Fruit fly (Drosophila melanogaster) whole organism, pupa: ENCODE data around the gene CG8813.

Experiments
- CG10348 ChIP-seq: fragments of 200-800 bp; sonication (Bioruptor generic); IDR thresholded peaks from 2 replicates; pipeline ENCODE4 v1.3.6; 2022; ENCODE audit warnings: missing biosample characterization, missing genetic modification characterization
- CG12605 ChIP-seq: fragments of 200-800 bp; sonication (Bioruptor generic); IDR thresholded peaks from 2 replicates; pipeline ENCODE4 v1.3.6; 2022; ENCODE audit warnings: missing biosample characterization, missing genetic modification characterization
- CG13204 ChIP-seq: fragments of 200-800 bp; sonication (Bioruptor generic); optimal IDR thresholded peaks from 2 replicates; lab custom pipeline; 2018; ENCODE audit warnings: missing biosample characterization, mild to moderate bottlenecking, missing genetic modification characterization, moderate library complexity
- CG14655 ChIP-seq: fragments of 200-800 bp; sonication (Bioruptor generic); optimal IDR thresholded peaks from 3 replicates; lab custom pipeline; 2017; ENCODE audit warnings: mild to moderate bottlenecking, missing biosample characterization, missing genetic modification reagents, missing genetic modification characterization
- CG15710 ChIP-seq: fragments of 200-800 bp; sonication (Bioruptor generic); optimal IDR thresholded peaks from 2 replicates; lab custom pipeline; 2018; ENCODE audit warnings: missing biosample characterization, mild to moderate bottlenecking, missing genetic modification characterization, moderate library complexity
- CG17806 ChIP-seq: fragments of 200-800 bp; sonication (Bioruptor generic); optimal IDR thresholded peaks from 2 replicates; lab custom pipeline; 2018; ENCODE audit warnings: missing biosample characterization, mild to moderate bottlenecking, missing genetic modification characterization, moderate library complexity
- CG32121 ChIP-seq: fragments of 200-800 bp; sonication (Bioruptor generic); IDR thresholded peaks from 2 replicates; pipeline ENCODE4 v1.3.6; 2022; ENCODE audit warnings: missing biosample characterization, missing genetic modification characterization
- CG34367 ChIP-seq: fragments of 200-800 bp; sonication (Bioruptor generic); optimal IDR thresholded peaks from 2 replicates; lab custom pipeline; 2018; ENCODE audit warnings: missing biosample characterization, mild to moderate bottlenecking, missing genetic modification characterization
- CG4496 ChIP-seq: fragments of 200-800 bp; sonication (Bioruptor generic); IDR thresholded peaks from 3 replicates; pipeline ENCODE4 v1.3.6; 2022; ENCODE audit warnings: missing biosample characterization, missing genetic modification characterization
- CG8159 ChIP-seq: fragments of 200-800 bp; sonication (Bioruptor generic); optimal IDR thresholded peaks from 3 replicates; lab custom pipeline; 2018; ENCODE audit warnings: missing biosample characterization, mild to moderate bottlenecking, missing genetic modification characterization, moderate library complexity
- CG8301 ChIP-seq: fragments of 200-800 bp; sonication (Bioruptor generic); optimal IDR thresholded peaks from 2 replicates; lab custom pipeline; 2018; ENCODE audit warnings: missing biosample characterization, mild to moderate bottlenecking, missing genetic modification characterization
- CG9948 ChIP-seq: fragments of 200-800 bp; sonication (Bioruptor generic); optimal IDR thresholded peaks from 2 replicates; lab custom pipeline; 2018; ENCODE audit warnings: missing biosample characterization, mild to moderate bottlenecking, missing genetic modification characterization, moderate library complexity
- D1 ChIP-seq: fragments of 200-800 bp; sonication (Bioruptor generic); optimal IDR thresholded peaks from 2 replicates; lab custom pipeline; 2018; ENCODE audit warnings: missing biosample characterization, mild to moderate bottlenecking, missing genetic modification characterization, moderate library complexity
- EcR ChIP-seq: fragments of 200-800 bp; sonication (Bioruptor generic); optimal IDR thresholded peaks from 3 replicates; lab custom pipeline; 2019; ENCODE audit warnings: missing biosample characterization, missing genetic modification characterization, mild to moderate bottlenecking, moderate library complexity, missing genetic modification reagents
- Ets98B ChIP-seq: fragments of 200-800 bp; sonication (Bioruptor generic); IDR thresholded peaks from 2 replicates; pipeline ENCODE4 v1.3.6; 2022; ENCODE audit warnings: missing biosample characterization, missing genetic modification characterization
- Pif1A ChIP-seq: fragments of 200-800 bp; sonication (Bioruptor generic); optimal IDR thresholded peaks from 3 replicates; lab custom pipeline; 2016; ENCODE audit warnings: missing biosample characterization, missing genetic modification characterization
- Pif1B ChIP-seq: fragments of 200-800 bp; sonication (Bioruptor generic); optimal IDR thresholded peaks from 3 replicates; lab custom pipeline; 2016; ENCODE audit warnings: missing biosample characterization, missing genetic modification characterization
- Snoo ChIP-seq: fragments of 200-800 bp; sonication (Bioruptor generic); optimal IDR thresholded peaks from 3 replicates; lab custom pipeline; 2017; ENCODE audit warnings: missing biosample characterization, mild to moderate bottlenecking, missing genetic modification characterization, inconsistent platforms
- fd96Ca ChIP-seq: fragments of 200-800 bp; sonication (Bioruptor generic); IDR thresholded peaks from 3 replicates; pipeline ENCODE4 v1.3.6; 2022; ENCODE audit warnings: missing biosample characterization, missing genetic modification characterization
- gl ChIP-seq: fragments of 200-800 bp; sonication (Bioruptor generic); optimal IDR thresholded peaks from 2 replicates; lab custom pipeline; 2018; ENCODE audit warnings: missing biosample characterization, mild to moderate bottlenecking, missing genetic modification characterization
- rn ChIP-seq: fragments of 200-800 bp; sonication (Bioruptor generic); IDR thresholded peaks from 2 replicates; pipeline ENCODE4 v1.3.6; 2022; ENCODE audit warnings: missing biosample characterization, missing genetic modification characterization

CG8813 gene

DNA sequence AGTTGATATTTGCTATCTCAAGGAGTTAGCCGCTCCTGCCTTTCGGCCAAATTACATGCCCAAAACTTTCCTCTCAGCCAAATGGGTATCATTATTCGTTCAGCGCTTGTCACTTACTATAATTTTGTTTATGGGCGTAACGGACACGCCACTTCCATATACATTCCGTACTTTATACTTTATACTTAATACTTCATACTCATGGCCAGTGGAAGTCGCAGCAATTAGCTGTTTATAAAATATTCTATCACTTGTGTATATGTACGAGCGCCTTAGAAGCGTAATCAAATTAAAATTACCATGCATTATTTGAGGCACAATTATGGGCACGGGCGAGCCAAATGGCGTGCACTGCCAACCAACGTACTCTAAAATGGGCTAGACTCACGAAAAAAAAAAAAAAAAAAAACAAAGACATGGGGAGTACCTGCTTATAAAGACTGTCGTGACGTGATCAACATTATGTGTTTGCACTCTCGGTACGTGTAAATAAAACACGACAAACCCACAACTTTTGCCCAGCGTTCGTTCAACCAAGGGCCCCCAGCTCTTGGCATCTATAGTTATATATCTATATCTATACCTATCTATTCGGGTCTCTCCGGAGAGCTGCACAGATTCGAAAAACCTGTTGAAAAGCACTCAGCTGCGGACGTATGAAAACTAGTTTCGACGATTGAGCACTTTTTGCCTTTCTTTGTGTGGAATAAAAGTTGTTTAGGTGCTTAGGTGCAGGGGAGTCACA is 8.1 kb upstream of the CG8813 start:
- TF ChIP-seq rn = no peak
- TF ChIP-seq D1 (tag; lab: Kevin White, UChicago) = no peak
- TF ChIP-seq CG14655 (GFP tag; lab: Kevin White, UChicago) = no peak
- peak; percentile 25; the same call in 1 of the 3 replicates for TF ChIP-seq fd96Ca (GFP tag; lab: Robert Waterston, UW)
- TF ChIP-seq EcR (GFP tag; lab: Kevin White, UChicago) = peak; percentile 92
- 0 out of 2 replicates have a peak, but pooled peaks have one; percentile 31 for TF ChIP-seq CG32121 (GFP tag; lab: Robert Waterston, UW)
- TF ChIP-seq, all 21 proteins: peak for 3

DNA sequence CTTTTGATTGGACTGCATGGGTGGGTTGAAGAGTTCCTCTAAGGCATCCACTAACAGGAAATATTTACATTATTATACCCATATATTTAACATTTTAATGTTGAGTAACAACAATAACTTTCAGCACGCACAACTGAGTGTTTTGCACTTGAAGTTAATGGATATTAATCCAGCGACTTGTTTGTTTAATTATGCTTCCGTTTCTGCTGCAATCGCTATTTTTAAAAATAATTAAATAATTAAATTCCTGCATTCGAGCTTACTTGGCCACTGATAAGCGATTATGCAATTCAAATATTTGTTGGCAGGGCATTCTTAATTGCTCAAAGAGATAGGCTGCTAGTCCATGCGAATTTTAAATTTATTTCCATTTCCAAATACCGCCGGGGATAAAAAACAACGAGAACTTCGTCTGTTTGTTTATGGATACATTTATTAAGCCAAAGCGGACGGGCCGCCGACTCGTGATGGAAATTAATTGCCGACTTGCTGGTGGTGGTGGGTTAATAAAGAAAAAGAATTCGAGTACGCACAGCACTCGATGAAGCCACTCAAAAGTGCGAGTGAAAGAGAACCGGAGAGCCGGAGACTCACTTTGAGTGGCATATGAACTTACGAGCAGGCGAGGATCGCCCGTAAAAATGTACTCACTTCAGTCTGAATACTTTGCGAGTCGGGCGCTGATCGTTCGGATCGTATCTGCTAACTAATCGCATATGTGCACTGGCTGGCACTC is 7.4 kb upstream of the CG8813 start:
- peak; percentile 20 for TF ChIP-seq EcR (GFP tag; lab: Kevin White, UChicago)
- TF ChIP-seq CG12605 (GFP tag; lab: Robert Waterston, UW) = no peak; the same call in 1 of the 2 replicates
- TF ChIP-seq Pif1A = peak; percentile 45
- TF ChIP-seq CG4496 = peak; percentile 68
- peak; percentile 44 for TF ChIP-seq CG8301 (tag; lab: Kevin White, UChicago)
- peak; percentile 75 for TF ChIP-seq fd96Ca (GFP tag; lab: Robert Waterston, UW)
- TF ChIP-seq CG8159 (tag; lab: Kevin White, UChicago) = peak; percentile 21
- TF ChIP-seq Ets98B = peak; percentile 58
- no peak for TF ChIP-seq CG13204 (GFP tag; lab: Kevin White, UChicago)
- peak; percentile 48 for TF ChIP-seq Pif1B (GFP tag; lab: Kevin White, UChicago)
- TF ChIP-seq gl (tag; lab: Kevin White, UChicago) = peak; percentile 41
- TF ChIP-seq Snoo (tag; lab: Kevin White, UChicago) = no peak
- peak; percentile 7 for TF ChIP-seq CG17806 (tag; lab: Kevin White, UChicago)
- TF ChIP-seq CG15710 (tag; lab: Kevin White, UChicago) = no peak
- TF ChIP-seq D1 (tag; lab: Kevin White, UChicago) = no peak
- TF ChIP-seq CG10348 (GFP tag; lab: Robert Waterston, UW) = no peak
- TF ChIP-seq CG14655 (GFP tag; lab: Kevin White, UChicago) = peak; percentile 46
- peak; percentile 19 for TF ChIP-seq CG9948 (tag; lab: Kevin White, UChicago)
- TF ChIP-seq CG34367 (tag; lab: Kevin White, UChicago) = no peak
- TF ChIP-seq CG32121 (GFP tag; lab: Robert Waterston, UW) = peak; percentile 58
- TF ChIP-seq rn = no peak

DNA sequence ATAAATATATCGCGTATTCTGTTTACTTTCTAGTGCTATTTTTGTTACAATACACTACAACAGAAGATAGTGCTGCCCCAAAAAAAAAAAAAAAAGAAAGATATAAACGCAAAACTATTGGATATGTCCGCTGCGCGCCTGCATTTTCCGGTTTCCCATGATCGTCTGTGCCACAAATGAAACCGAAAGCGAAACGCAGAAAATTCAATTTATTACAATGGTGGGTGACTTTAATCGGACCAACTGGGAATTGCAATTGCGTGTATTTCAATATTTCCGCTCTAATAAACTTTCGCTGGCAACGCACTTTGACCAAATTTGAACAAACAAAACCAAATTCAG is 6.9 kb upstream of the CG8813 start:
- TF ChIP-seq CG8159 (tag; lab: Kevin White, UChicago) (no peak), CG14655 (GFP tag; lab: Kevin White, UChicago) (no peak), EcR (GFP tag; lab: Kevin White, UChicago) (no peak), D1 (tag; lab: Kevin White, UChicago) (no peak), rn (no peak), CG8301 (tag; lab: Kevin White, UChicago) (no peak), CG10348 (GFP tag; lab: Robert Waterston, UW) (no peak), CG17806 (tag; lab: Kevin White, UChicago) (no peak), CG34367 (tag; lab: Kevin White, UChicago) (no peak), gl (tag; lab: Kevin White, UChicago) (no peak)

DNA sequence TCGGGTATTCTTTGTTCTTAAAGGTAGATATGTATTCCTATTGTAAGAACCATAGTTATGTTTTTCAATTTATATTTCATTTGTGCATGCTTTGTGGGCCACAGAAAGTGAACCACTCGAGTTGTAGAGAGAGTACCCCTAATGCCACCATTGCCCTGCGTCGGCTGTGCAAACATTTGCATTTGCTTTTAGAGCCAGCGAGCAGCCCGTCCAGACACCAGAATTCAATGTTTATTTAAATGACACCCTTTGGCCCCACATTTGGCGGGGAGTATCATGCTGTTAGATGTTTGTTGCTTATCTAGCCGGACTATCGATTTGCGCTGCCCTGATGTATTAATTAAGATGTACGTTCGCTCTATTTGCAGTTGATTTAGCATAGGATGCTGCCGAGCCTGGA is 4.9 kb upstream of the CG8813 start:
- no peak for TF ChIP-seq CG8159 (tag; lab: Kevin White, UChicago)
- TF ChIP-seq gl (tag; lab: Kevin White, UChicago) = no peak

DNA sequence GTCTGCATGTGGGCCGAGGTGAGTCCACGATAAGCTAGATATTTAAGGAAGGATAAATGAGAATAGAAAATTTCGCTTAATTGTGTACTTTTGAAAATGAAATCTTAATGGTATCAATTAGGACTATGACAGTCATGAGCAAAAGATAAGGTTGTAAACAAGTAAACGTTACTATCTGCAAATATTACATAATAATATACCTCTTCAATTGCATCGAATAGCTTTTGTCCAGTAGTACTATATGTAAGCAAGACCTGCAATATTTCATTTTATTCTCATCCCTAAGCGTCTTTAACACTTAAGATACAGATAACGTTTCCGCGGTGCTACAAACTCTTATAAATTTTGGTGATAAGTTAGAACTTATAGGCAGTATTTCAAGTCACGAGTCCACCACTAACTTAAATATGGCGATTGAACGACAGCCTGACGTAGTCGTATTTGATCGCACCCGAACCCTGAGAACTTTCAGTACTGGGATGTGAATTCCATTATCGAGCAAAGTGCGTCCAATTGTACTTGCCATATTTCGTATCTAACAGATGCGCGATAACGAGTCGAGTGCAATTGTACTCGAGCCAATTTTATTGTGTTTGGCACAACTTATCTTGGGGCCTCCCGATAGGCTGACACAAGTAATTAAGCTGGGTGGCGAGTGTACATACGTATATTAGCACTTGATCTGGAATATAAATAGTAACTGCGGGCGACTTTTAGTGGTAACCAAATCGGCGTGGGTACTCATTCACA is 3.7 kb upstream of the CG8813 start:
- TF ChIP-seq EcR (GFP tag; lab: Kevin White, UChicago) = no peak
- no peak for TF ChIP-seq Ets98B
- no peak for TF ChIP-seq Pif1A
- TF ChIP-seq CG12605 (GFP tag; lab: Robert Waterston, UW) = no peak

- TF ChIP-seq gl (tag; lab: Kevin White, UChicago) = no peak
- TF ChIP-seq Ets98B = peak; percentile 32; the same call in 1 of the 2 replicates
- TF ChIP-seq CG14655 (GFP tag; lab: Kevin White, UChicago) = no peak
Measured at dm6 chr2L:2872309-2872932, 3.0 kb downstream of the CG8813 start.
